Worm (Caenorhabditis elegans) whole organism, L2 larva: ENCODE measurements around the gene C04C3.6.

ENCODE experiments used
- C34F6.9 ChIP-seq: fragments of 150-350 bp; optimal IDR thresholded peaks from 2 replicates; lab custom pipeline; 2014; ENCODE audit warnings: missing biosample characterization, missing genetic modification characterization
- F13H6.1 ChIP-seq: sonication (generic microtip); optimal IDR thresholded peaks from 2 replicates; lab custom pipeline; 2016; ENCODE audit warnings: missing genetic modification characterization, missing compliant biosample characterization
- R02D3.7 ChIP-seq: fragments of 150-350 bp; optimal IDR thresholded peaks from 2 replicates; lab custom pipeline; 2014; ENCODE audit warnings: missing biosample characterization, missing genetic modification characterization
- ZK546.5 ChIP-seq: sonication (generic microtip); optimal IDR thresholded peaks from 2 replicates; lab custom pipeline; 2017; ENCODE audit warnings: missing biosample characterization, missing genetic modification characterization
- alr-1 ChIP-seq: fragments of 150-350 bp; optimal IDR thresholded peaks from 2 replicates; lab custom pipeline; 2014; ENCODE audit warnings: missing biosample characterization, missing genetic modification characterization
- aly-2 ChIP-seq: fragments of 150-350 bp; optimal IDR thresholded peaks from 2 replicates; lab custom pipeline; 2014; ENCODE audit warnings: missing biosample characterization, missing genetic modification characterization
- ama-1 ChIP-seq: fragments of 150-350 bp; optimal IDR thresholded peaks from 2 replicates; lab custom pipeline; 2018; ENCODE audit warnings: inconsistent platforms
- blmp-1 ChIP-seq: sonication (generic microtip); optimal IDR thresholded peaks from 2 replicates; lab custom pipeline; 2017; ENCODE audit warnings: missing genetic modification characterization, mild to moderate bottlenecking, missing compliant biosample characterization, antibody characterized with exemption, moderate library complexity; ENCODE audit not compliant: insufficient read depth
- ceh-16 ChIP-seq: fragments of 150-350 bp; optimal IDR thresholded peaks from 2 replicates; lab custom pipeline; 2014; ENCODE audit warnings: missing biosample characterization, missing genetic modification characterization
- dmd-4 ChIP-seq: sonication (generic microtip); optimal IDR thresholded peaks from 2 replicates; lab custom pipeline; 2017; ENCODE audit warnings: missing biosample characterization, missing genetic modification characterization
- egl-27 ChIP-seq: sonication (generic microtip); optimal IDR thresholded peaks from 3 replicates; lab custom pipeline; 2017; ENCODE audit warnings: missing biosample characterization, missing genetic modification reagents, missing genetic modification characterization
- elt-3 ChIP-seq: sonication (generic microtip); optimal IDR thresholded peaks from 2 replicates; lab custom pipeline; 2017; ENCODE audit warnings: missing biosample characterization, missing genetic modification characterization
- fos-1 ChIP-seq: fragments of 150-350 bp; optimal IDR thresholded peaks from 2 replicates; lab custom pipeline; 2014; ENCODE audit warnings: missing biosample characterization, missing genetic modification characterization
- gmeb-1 ChIP-seq: fragments of 150-350 bp; optimal IDR thresholded peaks from 2 replicates; lab custom pipeline; 2014; ENCODE audit warnings: missing biosample characterization, missing genetic modification characterization
- lin-11 ChIP-seq: fragments of 150-350 bp; sonication (generic microtip); optimal IDR thresholded peaks from 2 replicates; lab custom pipeline; 2014; ENCODE audit warnings: missing biosample characterization, missing genetic modification characterization, inconsistent platforms, mixed read lengths
- lin-13 ChIP-seq: fragments of 150-350 bp; optimal IDR thresholded peaks from 2 replicates; lab custom pipeline; 2014; ENCODE audit warnings: missing biosample characterization, missing genetic modification reagents, missing genetic modification characterization
- lin-39 ChIP-seq: fragments of 150-350 bp; optimal IDR thresholded peaks from 2 replicates; lab custom pipeline; 2014; ENCODE audit warnings: missing biosample characterization, missing genetic modification reagents, missing genetic modification characterization
- mab-5 ChIP-seq: fragments of 150-350 bp; optimal IDR thresholded peaks from 2 replicates; lab custom pipeline; 2014; ENCODE audit warnings: missing biosample characterization, missing genetic modification characterization
- mbf-1 ChIP-seq: sonication (generic microtip); optimal IDR thresholded peaks from 2 replicates; lab custom pipeline; 2017; ENCODE audit warnings: missing biosample characterization, missing genetic modification characterization
- nhr-11 ChIP-seq: fragments of 150-350 bp; optimal IDR thresholded peaks from 2 replicates; lab custom pipeline; 2014; ENCODE audit warnings: missing biosample characterization, missing genetic modification characterization
- nhr-12 ChIP-seq: fragments of 150-350 bp; optimal IDR thresholded peaks from 2 replicates; lab custom pipeline; 2014; ENCODE audit warnings: missing biosample characterization, missing genetic modification characterization
- nhr-21 ChIP-seq: fragments of 150-350 bp; optimal IDR thresholded peaks from 2 replicates; lab custom pipeline; 2014; ENCODE audit warnings: missing biosample characterization, missing genetic modification characterization
- nhr-237 ChIP-seq: fragments of 150-350 bp; optimal IDR thresholded peaks from 2 replicates; lab custom pipeline; 2014; ENCODE audit warnings: missing biosample characterization, missing genetic modification characterization
- nhr-25 ChIP-seq: fragments of 150-350 bp; sonication (generic microtip); optimal IDR thresholded peaks from 3 replicates; lab custom pipeline; 2014; ENCODE audit warnings: missing biosample characterization, missing genetic modification characterization
- nhr-6 ChIP-seq: fragments of 150-350 bp; optimal IDR thresholded peaks from 2 replicates; lab custom pipeline; 2014; ENCODE audit warnings: missing biosample characterization, missing genetic modification characterization
- nhr-77 ChIP-seq: fragments of 150-350 bp; optimal IDR thresholded peaks from 2 replicates; lab custom pipeline; 2014; ENCODE audit warnings: missing biosample characterization, missing genetic modification characterization
- peb-1 ChIP-seq: fragments of 150-350 bp; optimal IDR thresholded peaks from 2 replicates; lab custom pipeline; 2014; ENCODE audit warnings: missing biosample characterization, missing genetic modification characterization
- sem-4 ChIP-seq: fragments of 150-350 bp; optimal IDR thresholded peaks from 2 replicates; lab custom pipeline; 2014; ENCODE audit warnings: missing biosample characterization, missing genetic modification reagents, missing genetic modification characterization
- skn-1 ChIP-seq: sonication (generic microtip); optimal IDR thresholded peaks from 2 replicates; lab custom pipeline; 2017; ENCODE audit warnings: missing biosample characterization, missing genetic modification characterization
- sma-3 ChIP-seq: sonication (generic microtip); optimal IDR thresholded peaks from 2 replicates; lab custom pipeline; 2016; ENCODE audit warnings: missing genetic modification reagents, missing genetic modification characterization, missing compliant biosample characterization
- snpc-4 ChIP-seq: fragments of 150-350 bp; optimal IDR thresholded peaks from 2 replicates; lab custom pipeline; 2014; ENCODE audit warnings: missing biosample characterization, missing genetic modification characterization
- unc-55 ChIP-seq: fragments of 150-350 bp; sonication (generic microtip); optimal IDR thresholded peaks from 3 replicates; lab custom pipeline; 2014; ENCODE audit warnings: missing biosample characterization, missing genetic modification reagents, missing genetic modification characterization
- unc-62 ChIP-seq: fragments of 150-350 bp; optimal IDR thresholded peaks from 2 replicates; lab custom pipeline; 2014; ENCODE audit warnings: missing biosample characterization, missing genetic modification reagents, missing genetic modification characterization
- zag-1 ChIP-seq: fragments of 150-350 bp; optimal IDR thresholded peaks from 2 replicates; lab custom pipeline; 2014; ENCODE audit warnings: missing biosample characterization, missing genetic modification characterization
- ztf-1 ChIP-seq: fragments of 200-800 bp; sonication (Bioruptor generic); conservative IDR thresholded peaks from 2 replicates; pipeline ENCODE4 v1.3.6; 2022; ENCODE audit warnings: missing genetic modification characterization, missing compliant biosample characterization
- ztf-11 ChIP-seq: sonication (generic microtip); optimal IDR thresholded peaks from 2 replicates; lab custom pipeline; 2017; ENCODE audit warnings: missing biosample characterization, missing genetic modification characterization
- ztf-4 ChIP-seq: fragments of 150-350 bp; optimal IDR thresholded peaks from 2 replicates; lab custom pipeline; 2014; ENCODE audit warnings: missing biosample characterization, missing genetic modification characterization

Gene C04C3.6

DNA sequence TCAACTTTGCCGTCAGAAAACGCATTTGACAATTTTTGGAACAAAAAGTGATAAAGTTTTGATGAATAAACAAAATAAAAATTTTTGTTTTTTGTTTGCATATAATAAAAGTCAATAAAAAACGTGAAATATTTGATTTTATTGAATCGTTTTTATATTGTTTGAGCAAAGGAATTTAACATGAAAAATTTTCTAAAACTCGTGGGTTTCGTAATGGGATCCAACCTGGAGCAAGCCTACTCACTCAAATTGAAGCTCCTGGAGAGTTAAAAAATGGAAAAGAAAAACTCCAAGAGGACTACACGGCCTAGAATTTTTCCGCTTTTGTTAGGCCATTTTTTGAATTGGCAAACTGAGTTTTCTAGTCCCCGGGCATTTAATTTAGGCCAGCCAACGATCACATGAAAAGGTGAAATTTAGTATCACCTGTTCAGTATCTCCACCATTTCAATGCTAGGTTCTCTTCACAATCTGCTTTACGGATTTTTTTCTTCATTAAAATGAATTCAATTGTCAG is 6.1 kb upstream of the C04C3.6 start, which contains the start of the genes C04C3.9 and srz-60:
TSS of gene C04C3.9 (minus strand) at position 101 of the 517 bp plus-strand sequence.
TSS of gene srz-60 (plus strand) at position 467 of the 517 bp plus-strand sequence.
- no peak for TF ChIP-seq egl-27 (tag; lab: Kevin White, UChicago)
- no peak for TF ChIP-seq ceh-16 (tag; lab: Kevin White, UChicago)
- TF ChIP-seq R02D3.7 (tag; lab: Kevin White, UChicago): no peak
- no peak for TF ChIP-seq F13H6.1
- TF ChIP-seq snpc-4 (tag; lab: Kevin White, UChicago): no peak
- no peak for TF ChIP-seq nhr-11 (tag; lab: Kevin White, UChicago)
- TF ChIP-seq blmp-1 (tag; lab: Kevin White, UChicago): no peak
- no peak for TF ChIP-seq nhr-12 (tag; lab: Kevin White, UChicago)
- no peak for TF ChIP-seq aly-2 (tag; lab: Kevin White, UChicago)
- no peak for TF ChIP-seq nhr-6 (tag; lab: Kevin White, UChicago)
- TF ChIP-seq lin-11 (tag; lab: Kevin White, UChicago): no peak
- no peak for TF ChIP-seq nhr-77
- TF ChIP-seq nhr-237 (tag; lab: Kevin White, UChicago): no peak
- no peak for TF ChIP-seq dmd-4 (tag; lab: Kevin White, UChicago)
- TF ChIP-seq sma-3 (GFP tag; lab: Kevin White, UChicago): no peak

DNA sequence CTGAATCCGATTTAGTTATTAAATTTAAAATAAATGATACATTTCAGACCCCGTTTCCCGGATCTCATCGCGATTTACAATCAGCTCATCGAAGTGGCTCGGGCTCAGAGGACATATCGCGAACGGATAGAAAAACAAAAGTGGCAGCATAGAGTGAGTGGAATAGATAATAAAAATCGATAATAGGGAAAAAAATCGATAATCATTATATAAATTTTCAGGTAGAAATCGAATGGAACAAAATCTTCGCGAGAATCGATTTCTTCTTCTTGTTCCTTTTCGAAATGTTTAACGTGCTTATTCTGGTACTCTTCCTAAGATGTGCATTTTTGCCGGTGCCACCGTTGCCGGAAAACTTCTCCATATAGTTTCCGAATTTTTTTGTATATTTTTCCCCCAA is 3.7 kb downstream of the C04C3.6 start:
- TF ChIP-seq ceh-16 (tag; lab: Kevin White, UChicago) (no peak), skn-1 (tag; lab: Kevin White, UChicago) (no peak), gmeb-1 (tag; lab: Kevin White, UChicago) (no peak), ama-1 (no peak), zag-1 (no peak), alr-1 (tag; lab: Kevin White, UChicago) (no peak), snpc-4 (tag; lab: Kevin White, UChicago) (no peak), unc-62 (GFP tag; lab: Kevin White, UChicago) (no peak), nhr-237 (tag; lab: Kevin White, UChicago) (no peak), nhr-77 (no peak), ztf-1 (GFP tag; lab: Robert Waterston, UW) (no peak), mbf-1 (tag; lab: Kevin White, UChicago) (no peak), sem-4 (tag; lab: Kevin White, UChicago) (no peak), sma-3 (GFP tag; lab: Kevin White, UChicago) (no peak), elt-3 (no peak), mab-5 (tag; lab: Kevin White, UChicago) (no peak)

DNA sequence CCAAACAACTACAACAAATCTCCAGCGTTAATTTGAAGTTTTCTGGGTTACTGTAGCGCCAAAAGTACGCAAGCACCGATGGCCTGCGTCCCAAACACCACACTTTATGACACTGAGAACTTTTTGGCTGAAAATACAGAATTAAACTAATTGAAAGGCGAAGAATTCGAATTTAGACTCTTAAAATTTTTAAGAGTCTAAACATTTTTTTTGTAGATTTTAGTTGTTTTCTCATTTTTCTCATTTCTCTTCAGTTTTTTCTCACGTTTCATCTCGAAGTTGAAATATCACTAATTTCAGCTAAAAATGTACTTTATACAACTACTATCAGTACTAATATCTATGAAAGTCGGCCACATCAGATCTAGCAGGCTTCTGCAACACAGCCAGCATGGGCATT is 7.0 kb downstream of the C04C3.6 start, which contains the start of gene lgc-9:
TSS of gene lgc-9 (plus strand) at position 301 of the 400 bp plus-strand sequence.
- TF ChIP-seq nhr-25 (tag; lab: Kevin White, UChicago) (no peak), ztf-4 (tag; lab: Kevin White, UChicago) (no peak), unc-62 (GFP tag; lab: Kevin White, UChicago) (no peak), nhr-77 (no peak), ZK546.5 (tag; lab: Kevin White, UChicago) (no peak), sem-4 (tag; lab: Kevin White, UChicago) (no peak), ceh-16 (tag; lab: Kevin White, UChicago) (no peak), lin-13 (GFP tag; lab: Kevin White, UChicago) (no peak), egl-27 (tag; lab: Kevin White, UChicago) (no peak), nhr-11 (tag; lab: Kevin White, UChicago) (no peak), nhr-21 (tag; lab: Kevin White, UChicago) (no peak)

DNA sequence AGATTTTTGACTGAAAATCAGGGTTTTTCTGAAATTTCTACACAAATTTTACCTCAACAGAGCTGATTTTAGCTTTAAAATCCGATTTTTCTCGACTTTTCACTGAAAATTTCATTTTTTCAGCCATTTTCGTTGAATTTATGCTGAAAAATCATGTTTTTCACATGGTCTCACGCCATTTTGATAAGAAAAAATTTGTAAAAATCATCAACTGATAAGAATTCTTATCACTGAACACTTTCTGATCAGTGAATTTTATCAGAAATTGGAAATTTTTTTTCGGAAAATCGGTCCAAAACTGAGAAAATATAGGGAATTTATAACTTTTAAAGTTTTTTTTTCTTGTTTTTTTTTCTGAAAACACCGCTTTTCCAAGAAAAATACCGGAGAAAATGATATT is 21.5 kb downstream of the C04C3.6 start:
- TF ChIP-seq dmd-4 (tag; lab: Kevin White, UChicago) (no peak), ztf-1 (GFP tag; lab: Robert Waterston, UW) (no peak), gmeb-1 (tag; lab: Kevin White, UChicago) (peak; percentile 21), fos-1 (tag; lab: Kevin White, UChicago) (peak; percentile 63), unc-55 (GFP tag; lab: Kevin White, UChicago) (no peak), peb-1 (tag; lab: Kevin White, UChicago) (no peak), ztf-11 (tag; lab: Kevin White, UChicago) (no peak), C34F6.9 (tag; lab: Kevin White, UChicago) (no peak), lin-39 (no peak), nhr-11 (tag; lab: Kevin White, UChicago) (no peak)
